Worm (Caenorhabditis elegans) whole organism, L4/young adult: ENCODE measurements around the gene ugt-46.

ENCODE experiments used
- W03F9.2 ChIP-seq: fragments of 150-350 bp; optimal IDR thresholded peaks from 2 replicates; lab custom pipeline; 2014; ENCODE audit warnings: missing biosample characterization, missing genetic modification characterization
- dao-5 ChIP-seq: sonication (generic microtip); optimal IDR thresholded peaks from 2 replicates; lab custom pipeline; 2016; ENCODE audit warnings: missing genotype, missing genetic modification characterization, moderate library complexity, missing compliant biosample characterization
- him-1 ChIP-seq: sonication (generic microtip); optimal IDR thresholded peaks from 2 replicates; lab custom pipeline; 2016; ENCODE audit warnings: missing genotype, missing genetic modification reagents, missing genetic modification characterization, missing compliant biosample characterization

DNA sequence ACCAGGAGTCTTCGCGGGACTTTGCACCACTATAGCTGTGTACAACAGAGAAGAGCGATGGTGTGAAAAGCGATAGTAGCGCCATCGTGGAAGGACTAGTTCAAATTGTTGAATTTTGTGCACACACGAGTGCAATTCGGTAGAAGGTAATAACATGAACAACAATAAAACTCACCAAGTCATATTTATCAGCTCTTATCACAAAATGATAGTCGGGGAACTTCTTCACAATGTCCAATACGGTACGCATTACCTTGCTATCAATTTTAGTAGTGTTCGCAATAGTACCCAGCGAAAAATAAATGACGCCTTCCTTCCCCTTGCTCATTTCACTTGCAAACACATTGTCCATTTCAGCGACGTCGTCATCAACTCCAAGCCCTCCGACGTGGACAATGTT lies 2.4 kb downstream of the ugt-46 start:
- TF ChIP-seq him-1: no peak
- no peak for TF ChIP-seq W03F9.2
- TF ChIP-seq dao-5: no peak
